Worm (Caenorhabditis elegans) whole organism, early embryonic: ENCODE measurements around the gene B0546.5.

Experiments used
- B0310.2 ChIP-seq: sonication (generic microtip); optimal IDR thresholded peaks from 2 replicates; lab custom pipeline; 2016; ENCODE audit warnings: mild to moderate bottlenecking, missing genetic modification characterization, missing compliant biosample characterization
- F13C5.2 ChIP-seq: sonication (generic microtip); optimal IDR thresholded peaks from 2 replicates; lab custom pipeline; 2017; ENCODE audit warnings: mild to moderate bottlenecking, missing genetic modification characterization, inconsistent platforms, missing compliant biosample characterization
- aly-1 ChIP-seq: sonication (generic microtip); optimal IDR thresholded peaks from 2 replicates; lab custom pipeline; 2016; ENCODE audit warnings: missing genetic modification characterization, missing compliant biosample characterization
- ama-1 ChIP-seq: fragments of 150-350 bp; optimal IDR thresholded peaks from 2 replicates; lab custom pipeline; 2014
- ceh-13 ChIP-seq: fragments of 200-800 bp; sonication (Bioruptor generic); optimal IDR thresholded peaks from 2 replicates; lab custom pipeline; 2018; ENCODE audit warnings: mild to moderate bottlenecking, missing genetic modification characterization, missing compliant biosample characterization
- ceh-36 ChIP-seq: sonication (generic microtip); optimal IDR thresholded peaks from 2 replicates; lab custom pipeline; 2016; ENCODE audit warnings: missing genetic modification characterization, inconsistent platforms, missing compliant biosample characterization
- ets-7 ChIP-seq: sonication (generic microtip); optimal IDR thresholded peaks from 2 replicates; lab custom pipeline; 2016; ENCODE audit warnings: missing genotype, missing genetic modification characterization, missing compliant biosample characterization
- flt-1 ChIP-seq: fragments of 200-800 bp; sonication (Bioruptor generic); IDR thresholded peaks from 2 replicates; pipeline ENCODE4 v1.3.6; 2022; ENCODE audit warnings: missing genetic modification characterization, missing compliant biosample characterization
- hmbx-1 ChIP-seq: sonication (generic microtip); optimal IDR thresholded peaks from 2 replicates; lab custom pipeline; 2016; ENCODE audit warnings: mild to moderate bottlenecking, missing genetic modification characterization, missing compliant biosample characterization
- hmg-4 ChIP-seq: fragments of 200-800 bp; sonication (Bioruptor generic); optimal IDR thresholded peaks from 2 replicates; lab custom pipeline; 2018; ENCODE audit warnings: mild to moderate bottlenecking, missing genetic modification characterization, missing compliant biosample characterization
- hnd-1 ChIP-seq: sonication (generic microtip); optimal IDR thresholded peaks from 2 replicates; lab custom pipeline; 2016; ENCODE audit warnings: missing genetic modification characterization, missing compliant biosample characterization
- pes-1 ChIP-seq: fragments of 200-800 bp; sonication (Bioruptor generic); IDR thresholded peaks from 2 replicates; pipeline ENCODE4 v1.3.6; 2022; ENCODE audit warnings: missing genetic modification reagents, missing genetic modification characterization, missing compliant biosample characterization
- sea-1 ChIP-seq: fragments of 200-800 bp; sonication (Bioruptor generic); conservative IDR thresholded peaks from 2 replicates; pipeline ENCODE4 v1.3.6; 2022; ENCODE audit warnings: missing genetic modification characterization, missing compliant biosample characterization
- tbx-11 ChIP-seq: fragments of 200-800 bp; sonication (Bioruptor generic); IDR thresholded peaks from 2 replicates; pipeline ENCODE4 v1.3.6; 2022; ENCODE audit warnings: missing genetic modification characterization, missing compliant biosample characterization
- tbx-37 ChIP-seq: fragments of 200-800 bp; sonication (Bioruptor generic); conservative IDR thresholded peaks from 2 replicates; pipeline ENCODE4 v1.3.6; 2022; ENCODE audit warnings: missing genetic modification reagents, missing genetic modification characterization, missing compliant biosample characterization
- tra-4 ChIP-seq: sonication (generic microtip); optimal IDR thresholded peaks from 2 replicates; lab custom pipeline; 2017; ENCODE audit warnings: missing genetic modification characterization, missing compliant biosample characterization

Gene B0546.5

DNA sequence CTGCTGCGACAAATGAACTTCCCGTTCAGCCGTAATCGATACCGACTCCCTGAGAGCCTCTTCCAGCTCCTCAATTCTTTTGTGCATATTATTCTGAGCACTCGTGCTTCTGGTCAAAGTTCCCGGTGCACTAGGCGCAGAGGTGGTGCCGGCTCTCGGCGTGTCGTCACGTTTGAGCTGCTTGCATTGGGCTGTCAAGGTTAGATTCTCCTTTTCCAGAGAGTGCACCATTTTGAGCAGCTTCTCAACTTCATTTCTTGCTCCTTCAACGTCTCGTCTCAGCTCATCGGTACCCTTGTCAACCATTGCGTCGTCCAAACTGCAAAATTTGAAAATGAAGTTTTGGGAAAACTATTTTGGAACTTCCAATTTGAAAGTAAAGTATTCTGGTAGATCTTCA lies 44.4 kb downstream of the B0546.5 start:
- no peak for TF ChIP-seq tra-4 (tag; lab: Kevin White, UChicago)
- no peak for TF ChIP-seq hnd-1 (tag; lab: Kevin White, UChicago)
- TF ChIP-seq sea-1 (GFP tag; lab: Robert Waterston, UW) = no peak
- no peak for TF ChIP-seq tbx-11 (GFP tag; lab: Robert Waterston, UW)
- TF ChIP-seq ceh-36 (tag; lab: Kevin White, UChicago) = no peak
- TF ChIP-seq F13C5.2 (tag; lab: Kevin White, UChicago) = no peak
- TF ChIP-seq ceh-13 (GFP tag; lab: Kevin White, UChicago) = no peak
- TF ChIP-seq aly-1 (tag; lab: Kevin White, UChicago) = no peak
- no peak for TF ChIP-seq tbx-37 (GFP tag; lab: Robert Waterston, UW)

- TF ChIP-seq B0310.2 (tag; lab: Kevin White, UChicago) (no peak), pes-1 (GFP tag; lab: Robert Waterston, UW) (no peak), ama-1 (lab: Kevin White, UChicago) (no peak), hmbx-1 (tag; lab: Kevin White, UChicago) (no peak), tbx-11 (GFP tag; lab: Robert Waterston, UW) (no peak), hnd-1 (tag; lab: Kevin White, UChicago) (no peak)
Measured at ce11 chrIV:3341170-3341569, 48.7 kb downstream of the B0546.5 start, which contains the start of gene F42A6.2. F42A6.2 (plus strand) TSS chrIV:3341470.

- TF ChIP-seq ceh-36 (tag; lab: Kevin White, UChicago) (no peak), ama-1 (lab: Kevin White, UChicago) (no peak), B0310.2 (tag; lab: Kevin White, UChicago) (no peak), F13C5.2 (tag; lab: Kevin White, UChicago) (peak; percentile 35), tbx-37 (GFP tag; lab: Robert Waterston, UW) (no peak), ets-7 (no peak), ceh-13 (GFP tag; lab: Kevin White, UChicago) (no peak), hmbx-1 (tag; lab: Kevin White, UChicago) (no peak), aly-1 (tag; lab: Kevin White, UChicago) (no peak)
Measured at ce11 chrIV:3338676-3339075, 51.2 kb downstream of the B0546.5 start, which contains the start of gene hrpa-1. hrpa-1 (minus strand) TSS chrIV:3338867.

DNA sequence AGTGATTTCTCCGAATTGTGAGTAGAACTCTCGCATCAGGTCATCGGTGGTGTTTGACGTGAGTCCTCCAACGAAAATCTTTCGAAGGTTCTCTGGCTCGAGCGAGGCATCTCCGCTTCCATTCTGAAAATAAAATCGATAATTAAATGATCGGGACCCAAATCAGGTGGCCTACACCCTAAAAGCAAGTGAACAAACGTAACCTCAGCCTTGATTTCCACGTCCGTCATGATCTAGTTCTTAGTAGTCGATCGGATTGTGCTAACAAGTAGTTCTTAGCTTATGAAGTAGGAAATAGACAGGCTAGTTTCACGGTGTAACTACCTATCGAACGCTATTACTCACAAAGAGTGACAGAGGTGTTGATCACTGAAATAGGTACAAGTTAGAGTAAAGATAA lies 51.7 kb downstream of the B0546.5 start:
- TF ChIP-seq pes-1 (GFP tag; lab: Robert Waterston, UW) (no peak), tbx-11 (GFP tag; lab: Robert Waterston, UW) (no peak), flt-1 (GFP tag; lab: Robert Waterston, UW) (no peak), hmg-4 (GFP tag; lab: Kevin White, UChicago) (no peak), ceh-13 (GFP tag; lab: Kevin White, UChicago) (no peak), hnd-1 (tag; lab: Kevin White, UChicago) (no peak), sea-1 (GFP tag; lab: Robert Waterston, UW) (no peak), tra-4 (tag; lab: Kevin White, UChicago) (no peak), ets-7 (no peak), hmbx-1 (tag; lab: Kevin White, UChicago) (no peak)
